Fruit fly (Drosophila melanogaster) whole organism, adult: ENCODE measurements around the gene Rlb1.

Source experiments
- CG14711 ChIP-seq: fragments of 200-800 bp; sonication (Bioruptor generic); optimal IDR thresholded peaks from 2 replicates; lab custom pipeline; 2018; ENCODE audit warnings: missing biosample characterization, mild to moderate bottlenecking, missing genetic modification characterization, moderate library complexity
- CG5204 ChIP-seq: fragments of 200-800 bp; sonication (Bioruptor generic); optimal IDR thresholded peaks from 2 replicates; lab custom pipeline; 2016; ENCODE audit warnings: missing biosample characterization, missing genetic modification characterization
- CG7101 ChIP-seq: fragments of 200-800 bp; sonication (Bioruptor generic); optimal IDR thresholded peaks from 2 replicates; lab custom pipeline; 2018; ENCODE audit warnings: missing biosample characterization, mild to moderate bottlenecking, missing genetic modification characterization, moderate library complexity
- Clk ChIP-seq: fragments of 200-800 bp; sonication (Bioruptor generic); optimal IDR thresholded peaks from 2 replicates; lab custom pipeline; 2017; ENCODE audit warnings: missing biosample characterization, missing genetic modification characterization
- Crg-1 ChIP-seq: fragments of 200-800 bp; sonication (Bioruptor generic); optimal IDR thresholded peaks from 2 replicates; lab custom pipeline; 2016; ENCODE audit warnings: missing biosample characterization, missing genetic modification characterization
- cnc ChIP-seq, 2 experiments: fragments of >200 bp; optimal IDR thresholded peaks; 2 replicates each; lab custom pipeline; 2017
- kay ChIP-seq: fragments of 200-800 bp; sonication (Bioruptor generic); peaks from one replicate; lab custom pipeline; 2016; ENCODE audit warnings: missing biosample characterization, missing genetic modification characterization, borderline replicate concordance

- no peak for TF ChIP-seq kay (GFP tag; lab: Kevin White, UChicago)
- TF ChIP-seq CG14711 (tag; lab: Kevin White, UChicago) = no peak
- TF ChIP-seq CG5204 (GFP tag; lab: Kevin White, UChicago) = no peak
- no peak for TF ChIP-seq Clk
- TF ChIP-seq Crg-1 (GFP tag; lab: Kevin White, UChicago) = no peak
- TF ChIP-seq cnc (optimal IDR thresholded peaks at IDR 0.05; lab: Kevin White, UChicago) = no peak
- TF ChIP-seq CG7101 (tag; lab: Kevin White, UChicago) = no peak
Measured at dm6 chr3R:9492100-9492499, 21.0 kb upstream of the Rlb1 start.
